Worm (Caenorhabditis elegans) whole organism, L3 larva: ENCODE measurements around the gene srbc-59.

Experiments
- ceh-82 ChIP-seq: fragments of 150-350 bp; optimal IDR thresholded peaks from 2 replicates; lab custom pipeline; 2014; ENCODE audit warnings: missing biosample characterization, missing genetic modification characterization
- egl-27 ChIP-seq: sonication (generic microtip); optimal IDR thresholded peaks from 4 replicates; lab custom pipeline; 2017; ENCODE audit warnings: missing biosample characterization, missing genetic modification reagents, missing genetic modification characterization
- pha-4 ChIP-seq: fragments of 150-350 bp; optimal IDR thresholded peaks from 2 replicates; lab custom pipeline; 2014; ENCODE audit warnings: missing biosample characterization, missing genetic modification reagents, missing genetic modification characterization

DNA sequence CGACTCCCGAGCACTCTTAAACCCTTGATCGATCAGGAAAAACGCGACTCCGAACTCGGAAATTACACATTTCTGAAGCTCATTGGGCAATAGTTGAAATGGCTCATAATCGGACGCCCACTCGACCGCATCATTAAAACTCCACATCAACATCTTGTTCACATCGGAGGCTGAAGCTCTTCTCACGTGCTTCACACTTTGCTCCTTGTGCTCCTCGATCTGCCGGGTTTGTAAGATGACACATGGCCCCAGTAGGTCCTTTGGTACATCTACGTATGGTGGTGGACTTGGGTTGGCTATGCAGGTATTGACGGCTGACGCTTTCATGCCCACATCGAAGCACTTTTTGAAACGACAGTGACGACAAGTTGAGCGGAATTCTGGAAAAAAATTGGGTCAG lies 25.0 kb downstream of the srbc-59 start:
- TF ChIP-seq ceh-82 (tag; lab: Kevin White, UChicago) = no peak
- TF ChIP-seq pha-4 = no peak
- TF ChIP-seq egl-27 = no peak
